Worm (Caenorhabditis elegans) whole organism, young adult: ENCODE data around the gene F47C12.6.

ENCODE experiments used
- ama-1 ChIP-seq, 3 experiments: fragments of 150-350 bp in 1 of 3; sonication (generic microtip) in 2 of 3; optimal IDR thresholded peaks; 2 replicates each; lab custom pipeline; 2014 to 2018; ENCODE audit warnings: missing biosample characterization in 2 of 3, missing genetic modification characterization in 2 of 3, missing genetic modification reagents in 2 of 3
- attf-6 ChIP-seq: fragments of 200-800 bp; sonication (Bioruptor generic); IDR thresholded peaks from 2 replicates; pipeline ENCODE4 v1.3.6; 2022; ENCODE audit warnings: missing genetic modification reagents, missing genetic modification characterization, missing compliant biosample characterization
- efl-1 ChIP-seq: fragments of 150-350 bp; optimal IDR thresholded peaks from 2 replicates; lab custom pipeline; 2014; ENCODE audit warnings: missing biosample characterization, missing genetic modification reagents, missing genetic modification characterization
- ets-4 ChIP-seq: fragments of 200-800 bp; sonication (Bioruptor generic); optimal IDR thresholded peaks from 2 replicates; lab custom pipeline; 2018; ENCODE audit warnings: mild to moderate bottlenecking, missing genetic modification characterization, missing compliant biosample characterization
- hlh-12 ChIP-seq: sonication (generic microtip); optimal IDR thresholded peaks from 2 replicates; lab custom pipeline; 2016; ENCODE audit warnings: missing genetic modification characterization, missing compliant biosample characterization
- madf-3 ChIP-seq: fragments of 200-800 bp; sonication (Bioruptor generic); IDR thresholded peaks from 2 replicates; pipeline ENCODE4 v1.3.6; 2022; ENCODE audit warnings: missing genetic modification reagents, missing genetic modification characterization, missing compliant biosample characterization
- rec-8 ChIP-seq, 2 experiments: sonication (generic microtip); optimal IDR thresholded peaks; 2 replicates each; lab custom pipeline; 2016; ENCODE audit warnings: mild to moderate bottlenecking in 2 of 2, missing genetic modification characterization in 2 of 2, missing genetic modification reagents in 2 of 2, missing genotype in 2 of 2, missing biosample characterization in 1 of 2, missing compliant biosample characterization in 1 of 2, moderate library complexity in 1 of 2
- sdz-38 ChIP-seq: sonication (generic microtip); optimal IDR thresholded peaks from 2 replicates; lab custom pipeline; 2016; ENCODE audit warnings: missing genotype, missing genetic modification characterization, missing compliant biosample characterization

ce11 chrIV:3962584-3962983 is 30.6 kb downstream of the F47C12.6 start, which contains the start of gene Y46C8AM.1:
- TF ChIP-seq ets-4 (GFP tag; lab: Kevin White, UChicago) = no peak
- no peak for TF ChIP-seq efl-1 (GFP tag; lab: Kevin White, UChicago)
- no peak for TF ChIP-seq sdz-38 (tag; lab: Kevin White, UChicago)
- no peak for TF ChIP-seq ama-1 (optimal IDR thresholded peaks at IDR 0.05; lab: Kevin White, UChicago)
- TF ChIP-seq ama-1 (GFP tag; optimal IDR thresholded peaks at IDR 0.05; lab: Kevin White, UChicago) = no peak
- TF ChIP-seq attf-6 = no peak
- no peak for TF ChIP-seq hlh-12 (tag; lab: Kevin White, UChicago)
- no peak for TF ChIP-seq madf-3
- no peak for TF ChIP-seq rec-8 (tag; optimal IDR thresholded peaks at IDR 0.05; lab: Kevin White, UChicago)
